Worm (Caenorhabditis elegans) whole organism, L4 larva: ENCODE data around the gene R160.2.

ENCODE experiments used
- F44E2.7 ChIP-seq: fragments of 200-800 bp; sonication (Bioruptor generic); IDR thresholded peaks from 2 replicates; pipeline ENCODE4 v2.1.2; 2022; ENCODE audit warnings: missing genetic modification characterization, missing compliant biosample characterization
- T26A8.4 ChIP-seq: fragments of 200-800 bp; sonication (Bioruptor generic); IDR thresholded peaks from 2 replicates; pipeline ENCODE4 v1.3.6; 2022; ENCODE audit warnings: missing genetic modification characterization, missing compliant biosample characterization
- Y5F2A.4 ChIP-seq: fragments of 200-800 bp; sonication (Bioruptor generic); optimal IDR thresholded peaks from 2 replicates; lab custom pipeline; 2018; ENCODE audit warnings: mild to moderate bottlenecking, missing genetic modification characterization, missing compliant biosample characterization
- Y75B8A.6 ChIP-seq: fragments of 200-800 bp; sonication (Bioruptor generic); IDR thresholded peaks from 2 replicates; pipeline ENCODE4 v1.3.6; 2022; ENCODE audit warnings: missing genetic modification reagents, missing genetic modification characterization, missing compliant biosample characterization
- ZK546.5 ChIP-seq, 2 experiments: sonication (generic microtip); optimal IDR thresholded peaks; 2 replicates each; lab custom pipeline; 2017; ENCODE audit warnings: missing biosample characterization in 2 of 2, missing genetic modification characterization in 2 of 2
- ceh-28 ChIP-seq: fragments of 150-350 bp; optimal IDR thresholded peaks from 2 replicates; lab custom pipeline; 2014; ENCODE audit warnings: missing biosample characterization, missing genetic modification reagents, missing genetic modification characterization
- ceh-32 ChIP-seq: sonication (generic microtip); optimal IDR thresholded peaks from 2 replicates; lab custom pipeline; 2016; ENCODE audit warnings: mild to moderate bottlenecking, missing genetic modification characterization, missing compliant biosample characterization; ENCODE audit not compliant: poor library complexity
- cey-2 ChIP-seq: sonication (generic microtip); optimal IDR thresholded peaks from 3 replicates; lab custom pipeline; 2017; ENCODE audit warnings: missing genetic modification characterization, mild to moderate bottlenecking, missing compliant biosample characterization, antibody characterized with exemption, borderline replicate concordance; ENCODE audit not compliant: insufficient read depth
- daf-19 ChIP-seq: fragments of 200-800 bp; sonication (Bioruptor generic); conservative IDR thresholded peaks from 2 replicates; pipeline ENCODE4 v1.3.6; 2022; ENCODE audit warnings: missing genetic modification characterization, missing compliant biosample characterization
- dmd-8 ChIP-seq: fragments of 200-800 bp; sonication (Bioruptor generic); IDR thresholded peaks from 2 replicates; pipeline ENCODE4 v1.3.6; 2022; ENCODE audit warnings: missing genetic modification characterization, missing compliant biosample characterization
- duxl-1 ChIP-seq: sonication (generic microtip); optimal IDR thresholded peaks from 2 replicates; lab custom pipeline; 2016; ENCODE audit warnings: mild to moderate bottlenecking, missing genetic modification characterization, moderate library complexity, missing compliant biosample characterization; ENCODE audit not compliant: poor library complexity
- dve-1 ChIP-seq: sonication (generic microtip); optimal IDR thresholded peaks from 2 replicates; lab custom pipeline; 2017; ENCODE audit warnings: antibody characterized with exemption, mild to moderate bottlenecking, missing genetic modification characterization, missing compliant biosample characterization; ENCODE audit not compliant: insufficient read depth
- egl-27 ChIP-seq: sonication (generic microtip); optimal IDR thresholded peaks from 3 replicates; lab custom pipeline; 2017; ENCODE audit warnings: missing biosample characterization, missing genetic modification reagents, missing genetic modification characterization
- hif-1 ChIP-seq, 2 experiments: sonication (generic microtip); optimal IDR thresholded peaks; 2 replicates each; lab custom pipeline; 2016 to 2017; ENCODE audit warnings: missing compliant biosample characterization in 2 of 2, missing genetic modification characterization in 2 of 2, missing genetic modification reagents in 2 of 2, missing genotype in 2 of 2, mild to moderate bottlenecking in 1 of 2
- hmg-1.1 ChIP-seq: fragments of 200-800 bp; sonication (Bioruptor generic); IDR thresholded peaks from 2 replicates; pipeline ENCODE4 v1.3.6; 2022; ENCODE audit warnings: missing genetic modification reagents, missing genetic modification characterization, missing compliant biosample characterization
- jun-1 ChIP-seq: fragments of 150-350 bp; optimal IDR thresholded peaks from 2 replicates; lab custom pipeline; 2014; ENCODE audit warnings: missing biosample characterization, missing genetic modification reagents, missing genetic modification characterization
- lin-15B ChIP-seq: fragments of 150-350 bp; sonication (generic microtip); optimal IDR thresholded peaks from 3 replicates; lab custom pipeline; 2014; ENCODE audit warnings: missing biosample characterization, missing genetic modification characterization
- lin-29 ChIP-seq: fragments of 200-800 bp; sonication (Bioruptor generic); IDR thresholded peaks from 2 replicates; pipeline ENCODE4 v1.3.6; 2022; ENCODE audit warnings: missing genetic modification reagents, missing genetic modification characterization, missing compliant biosample characterization
- mdl-1 ChIP-seq, 2 experiments: fragments of 150-350 bp in 1 of 2; sonication (generic microtip) in 1 of 2; optimal IDR thresholded peaks; 2 replicates each; lab custom pipeline; 2014 to 2017; ENCODE audit warnings: missing biosample characterization in 2 of 2, missing genetic modification characterization in 2 of 2
- mdt-29 ChIP-seq: fragments of 200-800 bp; sonication (Bioruptor generic); IDR thresholded peaks from 2 replicates; pipeline ENCODE4 v1.3.6; 2022; ENCODE audit warnings: missing genetic modification reagents, missing genetic modification characterization, missing compliant biosample characterization
- mxl-2 ChIP-seq: fragments of 200-800 bp; sonication (Bioruptor generic); conservative IDR thresholded peaks from 2 replicates; pipeline ENCODE4 v1.3.6; 2022; ENCODE audit warnings: missing genetic modification reagents, missing genetic modification characterization, missing compliant biosample characterization
- nhr-10 ChIP-seq: fragments of 150-350 bp; optimal IDR thresholded peaks from 2 replicates; lab custom pipeline; 2014; ENCODE audit warnings: missing biosample characterization, missing genetic modification characterization
- nhr-111 ChIP-seq: fragments of 200-800 bp; sonication (Bioruptor generic); optimal IDR thresholded peaks from 2 replicates; lab custom pipeline; 2018; ENCODE audit warnings: mild to moderate bottlenecking, missing genetic modification characterization, missing compliant biosample characterization
- nhr-237 ChIP-seq: sonication (generic microtip); optimal IDR thresholded peaks from 2 replicates; lab custom pipeline; 2017; ENCODE audit warnings: missing biosample characterization, missing genetic modification characterization
- nhr-25 ChIP-seq: sonication (generic microtip); optimal IDR thresholded peaks from 2 replicates; lab custom pipeline; 2017; ENCODE audit warnings: missing genetic modification characterization, mild to moderate bottlenecking, missing compliant biosample characterization, antibody characterized with exemption, moderate library complexity, borderline replicate concordance; ENCODE audit not compliant: insufficient read depth
- nhr-41 ChIP-seq: fragments of 200-800 bp; sonication (Bioruptor generic); IDR thresholded peaks from 2 replicates; pipeline ENCODE4 v1.3.6; 2022; ENCODE audit warnings: missing genetic modification reagents, missing genetic modification characterization, missing compliant biosample characterization
- nhr-76 ChIP-seq: fragments of 150-350 bp; optimal IDR thresholded peaks from 2 replicates; lab custom pipeline; 2014; ENCODE audit warnings: missing biosample characterization, missing genetic modification characterization
- pha-4 ChIP-seq, 2 experiments: fragments of 150-350 bp in 1 of 2; fragments of 200-800 bp in 1 of 2; sonication (Bioruptor generic) in 1 of 2; IDR thresholded peaks in 1 of 2; optimal IDR thresholded peaks in 1 of 2; 2 replicates each; pipeline versions ENCODE4 v1.3.6 to Lab custom; 2014 to 2022; ENCODE audit warnings: missing genetic modification characterization in 2 of 2, missing genetic modification reagents in 2 of 2, missing biosample characterization in 1 of 2, missing compliant biosample characterization in 1 of 2
- php-3 ChIP-seq: fragments of 200-800 bp; sonication (Bioruptor generic); IDR thresholded peaks from 2 replicates; pipeline ENCODE4 v1.3.6; 2022; ENCODE audit warnings: missing genetic modification reagents, missing genetic modification characterization, missing compliant biosample characterization
- spr-1 ChIP-seq: sonication (generic microtip); optimal IDR thresholded peaks from 2 replicates; lab custom pipeline; 2016; ENCODE audit warnings: mild to moderate bottlenecking, missing genetic modification characterization, missing compliant biosample characterization
- unc-130 ChIP-seq: sonication (generic microtip); optimal IDR thresholded peaks from 2 replicates; lab custom pipeline; 2016; ENCODE audit warnings: missing genetic modification reagents, missing genetic modification characterization, missing compliant biosample characterization
- unc-62 ChIP-seq, 3 experiments: fragments of 150-350 bp in 1 of 3; sonication (generic microtip); optimal IDR thresholded peaks in 2 of 3; peaks in 1 of 3; 1 replicate in 1 of 3; 2 replicates in 2 of 3; lab custom pipeline; 2014 to 2017; ENCODE audit warnings: missing biosample characterization in 3 of 3, missing genetic modification characterization in 3 of 3, missing genetic modification reagents in 3 of 3, missing genotype in 1 of 3
- zfp-3 ChIP-seq: fragments of 200-800 bp; sonication (Bioruptor generic); conservative IDR thresholded peaks from 2 replicates; pipeline ENCODE4 v1.3.6; 2022; ENCODE audit warnings: missing genetic modification reagents, missing genetic modification characterization, missing compliant biosample characterization
- zip-11 ChIP-seq: fragments of 200-800 bp; sonication (Bioruptor generic); IDR thresholded peaks from 2 replicates; pipeline ENCODE4 v1.3.6; 2022; ENCODE audit warnings: missing genetic modification characterization, missing compliant biosample characterization
- zip-2 ChIP-seq: fragments of 150-350 bp; optimal IDR thresholded peaks from 2 replicates; lab custom pipeline; 2014; ENCODE audit warnings: missing biosample characterization, missing genetic modification characterization
- ztf-7 ChIP-seq: fragments of 150-350 bp; optimal IDR thresholded peaks from 2 replicates; lab custom pipeline; 2014; ENCODE audit warnings: missing biosample characterization, missing genetic modification characterization

R160.2 gene

DNA sequence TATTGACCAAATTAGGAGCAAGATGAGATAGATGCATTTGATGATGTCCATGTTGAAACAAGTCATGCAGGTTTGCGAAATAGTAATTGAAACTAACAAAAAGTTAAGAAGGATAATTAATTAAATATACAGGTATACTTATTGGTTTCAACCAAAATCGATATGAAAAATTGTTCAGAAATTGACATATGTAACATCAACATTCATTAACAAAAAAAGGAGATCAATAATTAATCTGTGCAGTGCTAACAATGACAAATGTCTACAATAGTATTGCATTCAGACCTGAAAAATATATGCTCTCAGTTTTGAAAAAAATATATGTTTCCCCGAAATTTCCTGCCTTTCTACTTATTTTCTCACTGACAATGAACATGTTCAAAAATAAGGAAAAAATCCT, 7.9 kb downstream of the R160.2 start, which contains the start of gene R160.4:
Gene R160.4, minus strand, starts transcription at position 101 of the 400 bp plus-strand sequence.
- TF ChIP-seq php-3 (GFP tag; lab: Robert Waterston, UW), result no peak
- no peak for TF ChIP-seq zfp-3 (GFP tag; lab: Robert Waterston, UW)
- TF ChIP-seq zip-11, result no peak
- TF ChIP-seq cey-2 (tag; lab: Kevin White, UChicago), result no peak
- TF ChIP-seq mdl-1 (tag; optimal IDR thresholded peaks at IDR 0.05; lab: Kevin White, UChicago), result no peak
- TF ChIP-seq jun-1 (tag; lab: Kevin White, UChicago), result no peak
- TF ChIP-seq duxl-1 (tag; lab: Kevin White, UChicago), result no peak
- no peak for TF ChIP-seq dmd-8
- no peak for TF ChIP-seq ceh-32 (tag; lab: Kevin White, UChicago)
- TF ChIP-seq lin-29 (GFP tag; lab: Robert Waterston, UW), result no peak
- TF ChIP-seq dve-1 (tag; lab: Kevin White, UChicago), result no peak
- no peak for TF ChIP-seq egl-27 (tag; lab: Kevin White, UChicago)
- TF ChIP-seq hmg-1.1 (GFP tag; lab: Robert Waterston, UW), result no peak
- no peak for TF ChIP-seq spr-1 (tag; lab: Kevin White, UChicago)
- TF ChIP-seq zip-2 (tag; lab: Kevin White, UChicago), result no peak
- TF ChIP-seq nhr-76 (tag; lab: Kevin White, UChicago), result no peak

DNA sequence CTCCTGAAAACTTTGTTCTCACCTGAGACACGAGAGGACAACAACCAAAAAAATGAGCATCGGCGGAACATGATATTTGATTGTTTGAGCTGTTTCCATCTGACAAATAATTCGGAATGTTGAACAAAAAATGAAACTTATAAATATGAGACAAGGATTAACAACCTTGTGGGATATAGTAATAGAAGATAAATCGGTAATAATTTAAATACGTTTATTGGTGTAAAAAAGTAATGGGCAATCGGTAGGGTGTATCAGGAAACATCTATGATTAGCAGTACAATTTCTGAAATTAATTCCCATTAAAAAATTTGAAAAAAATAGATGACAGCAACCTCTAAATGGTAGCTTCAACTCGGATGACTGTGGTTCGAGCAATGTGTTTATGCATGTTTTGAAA, 9.3 kb downstream of the R160.2 start, which contains the start of gene R160.10:
Gene R160.10, minus strand, starts transcription at position 101 of the 400 bp plus-strand sequence.
- peak in 1 of 2 experiments; percentile 36 for TF ChIP-seq unc-62 (GFP tag; optimal IDR thresholded peaks at IDR 0.05 in 1 of 2; lab: Kevin White, UChicago)
- no peak for TF ChIP-seq unc-62 (tag; optimal IDR thresholded peaks at IDR 0.05; lab: Kevin White, UChicago)
- TF ChIP-seq nhr-10 (tag; lab: Kevin White, UChicago), result no peak

DNA sequence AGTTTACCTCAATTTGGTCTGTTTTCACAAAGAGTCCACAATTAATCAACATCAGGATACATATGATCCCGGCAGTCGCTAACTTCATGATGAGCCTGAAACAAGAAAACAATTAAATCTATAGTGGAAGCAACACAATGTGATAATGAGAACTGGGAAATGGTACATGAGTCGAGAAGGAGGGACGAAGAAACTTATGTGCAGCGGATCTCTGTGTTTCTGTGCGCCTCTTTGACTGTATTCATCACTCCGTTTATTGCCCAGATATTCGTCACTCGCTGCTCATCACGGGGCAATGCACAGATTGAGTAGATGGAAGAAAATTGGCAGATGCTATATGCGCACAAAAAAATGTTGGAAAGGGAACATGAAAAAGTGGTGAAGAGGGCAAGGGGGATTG, 10.5 kb downstream of the R160.2 start, which contains the start of gene R160.3:
Gene R160.3, minus strand, starts transcription at position 101 of the 400 bp plus-strand sequence.
- TF ChIP-seq unc-130 (no peak), nhr-111 (GFP tag; lab: Kevin White, UChicago) (no peak), T26A8.4 (GFP tag; lab: Robert Waterston, UW) (no peak), Y75B8A.6 (GFP tag; lab: Robert Waterston, UW) (no peak), ZK546.5 (tag; optimal IDR thresholded peaks at IDR 0.05; lab: Kevin White, UChicago) (no peak), nhr-25 (tag; lab: Kevin White, UChicago) (no peak), nhr-41 (GFP tag; lab: Robert Waterston, UW) (no peak), pha-4 (GFP tag; IDR thresholded peaks at IDR 0.05; lab: Robert Waterston, UW) (no peak), pha-4 (tag; optimal IDR thresholded peaks at IDR 0.05; lab: Kevin White, UChicago) (no peak), lin-15B (no peak), mdt-29 (GFP tag; lab: Robert Waterston, UW) (no peak), php-3 (GFP tag; lab: Robert Waterston, UW) (no peak), daf-19 (no peak), F44E2.7 (no peak), ceh-28 (tag; lab: Kevin White, UChicago) (no peak), nhr-237 (tag; lab: Kevin White, UChicago) (no peak)

- TF ChIP-seq pha-4 (GFP tag; IDR thresholded peaks at IDR 0.05; lab: Robert Waterston, UW) (no peak), pha-4 (tag; optimal IDR thresholded peaks at IDR 0.05; lab: Kevin White, UChicago) (no peak), mxl-2 (GFP tag; lab: Robert Waterston, UW) (no peak), jun-1 (tag; lab: Kevin White, UChicago) (no peak), T26A8.4 (GFP tag; lab: Robert Waterston, UW) (no peak), Y5F2A.4 (GFP tag; lab: Kevin White, UChicago) (no peak), hif-1 (tag; optimal IDR thresholded peaks at IDR 0.05; lab: Kevin White, UChicago) (no peak), ztf-7 (tag; lab: Kevin White, UChicago) (no peak), lin-29 (GFP tag; lab: Robert Waterston, UW) (no peak)
These were observed 11.8 kb downstream of the R160.2 start, which contains the start of gene F14H12.8 for ce11 chrX:4364877-4365276. Gene F14H12.8 (minus strand): TSS chrX:4364977.
